Worm (Caenorhabditis elegans) whole organism, L1 larva: Measurements from ENCODE around the gene msp-64.
A peak's percentile ranks its signal among the peaks of the same experiment; 100 is the strongest.

ENCODE experiments used
- Y116A8C.19 ChIP-seq: sonication (generic microtip); optimal IDR thresholded peaks from 2 replicates; lab custom pipeline; 2016; ENCODE audit warnings: missing compliant biosample characterization, missing genetic modification characterization, borderline replicate concordance
- aha-1 ChIP-seq: fragments of 150-350 bp; optimal IDR thresholded peaks from 2 replicates; lab custom pipeline; 2014; ENCODE audit warnings: missing biosample characterization, missing genetic modification characterization
- alr-1 ChIP-seq: fragments of 200-800 bp; sonication (Bioruptor generic); optimal IDR thresholded peaks from 2 replicates; lab custom pipeline; 2018; ENCODE audit warnings: borderline replicate concordance, mild to moderate bottlenecking, missing genetic modification characterization, missing compliant biosample characterization
- blmp-1 ChIP-seq: fragments of 150-350 bp; optimal IDR thresholded peaks from 2 replicates; lab custom pipeline; 2014; ENCODE audit warnings: missing biosample characterization, missing genetic modification characterization
- ceh-90 ChIP-seq: sonication (generic microtip); optimal IDR thresholded peaks from 2 replicates; lab custom pipeline; 2016; ENCODE audit warnings: missing genetic modification characterization, missing compliant biosample characterization
- dpl-1 ChIP-seq, 3 experiments: fragments of 150-350 bp in 2 of 3; sonication (generic microtip) in 1 of 3; optimal IDR thresholded peaks; 2 replicates each; lab custom pipeline; 2014 to 2017; ENCODE audit warnings: missing biosample characterization in 3 of 3, missing genetic modification characterization in 3 of 3, missing genetic modification reagents in 3 of 3
- efl-1 ChIP-seq, 4 experiments: fragments of 150-350 bp; optimal IDR thresholded peaks in 3 of 4; peaks in 1 of 4; 1 replicate in 1 of 4; 2 replicates in 3 of 4; lab custom pipeline; 2014; ENCODE audit warnings: missing biosample characterization in 2 of 4, missing genetic modification characterization in 2 of 4, missing genetic modification reagents in 2 of 4
- elt-2 ChIP-seq: sonication (generic microtip); optimal IDR thresholded peaks from 2 replicates; lab custom pipeline; 2016; ENCODE audit warnings: missing genetic modification characterization, mild to moderate bottlenecking, inconsistent platforms, missing compliant biosample characterization, missing genetic modification reagents
- elt-3 ChIP-seq, 6 experiments: fragments of 150-350 bp in 1 of 6; sonication (generic microtip); optimal IDR thresholded peaks; 2 replicates each; lab custom pipeline; 2017 to 2018; ENCODE audit warnings: missing biosample characterization in 6 of 6, missing genetic modification characterization in 6 of 6, inconsistent platforms in 1 of 6
- ets-5 ChIP-seq: fragments of 200-800 bp; sonication (Bioruptor generic); IDR thresholded peaks from 2 replicates; pipeline ENCODE4 v1.3.6; 2022; ENCODE audit warnings: missing genetic modification characterization, missing compliant biosample characterization
- fkh-10 ChIP-seq: sonication (generic microtip); optimal IDR thresholded peaks from 2 replicates; lab custom pipeline; 2017; ENCODE audit warnings: missing biosample characterization, missing genetic modification reagents, missing genetic modification characterization
- fkh-8 ChIP-seq: sonication (generic microtip); optimal IDR thresholded peaks from 2 replicates; lab custom pipeline; 2016; ENCODE audit warnings: mild to moderate bottlenecking, missing genetic modification characterization, missing compliant biosample characterization
- hlh-4 ChIP-seq: sonication (generic microtip); optimal IDR thresholded peaks from 2 replicates; lab custom pipeline; 2016; ENCODE audit warnings: mild to moderate bottlenecking, missing genetic modification characterization, missing compliant biosample characterization
- isw-1 ChIP-seq: fragments of 200-800 bp; sonication (Bioruptor generic); IDR thresholded peaks from 2 replicates; pipeline ENCODE4 v1.3.6; 2022; ENCODE audit warnings: missing genetic modification characterization, missing compliant biosample characterization
- lin-14 ChIP-seq: fragments of 200-800 bp; sonication (Bioruptor generic); optimal IDR thresholded peaks from 2 replicates; lab custom pipeline; 2018; ENCODE audit warnings: mild to moderate bottlenecking, missing genetic modification characterization, moderate library complexity, missing compliant biosample characterization
- lin-15B ChIP-seq: fragments of 150-350 bp; sonication (generic microtip); optimal IDR thresholded peaks from 3 replicates; lab custom pipeline; 2014; ENCODE audit warnings: missing biosample characterization, missing genetic modification characterization
- lin-35 ChIP-seq, 2 experiments: fragments of 150-350 bp; optimal IDR thresholded peaks; 2 replicates each; lab custom pipeline; 2014; ENCODE audit warnings: missing biosample characterization in 2 of 2, missing genetic modification characterization in 2 of 2, missing genetic modification reagents in 2 of 2
- lir-3 ChIP-seq: sonication (generic microtip); optimal IDR thresholded peaks from 2 replicates; lab custom pipeline; 2016; ENCODE audit warnings: mild to moderate bottlenecking, missing genetic modification characterization, moderate library complexity, missing compliant biosample characterization; ENCODE audit not compliant: poor library complexity
- mep-1 ChIP-seq: fragments of 150-350 bp; optimal IDR thresholded peaks from 2 replicates; lab custom pipeline; 2014; ENCODE audit warnings: missing biosample characterization, missing genetic modification characterization
- nhr-19 ChIP-seq: fragments of 200-800 bp; sonication (Bioruptor generic); conservative IDR thresholded peaks from 2 replicates; pipeline ENCODE4 v1.3.6; 2022; ENCODE audit warnings: missing genetic modification characterization, missing compliant biosample characterization
- nhr-20 ChIP-seq: sonication (generic microtip); optimal IDR thresholded peaks from 2 replicates; lab custom pipeline; 2016; ENCODE audit warnings: mild to moderate bottlenecking, missing genetic modification characterization, missing compliant biosample characterization
- nhr-85 ChIP-seq: sonication (generic microtip); peaks from one replicate; lab custom pipeline; 2016; ENCODE audit warnings: missing genetic modification characterization, inconsistent platforms, missing compliant biosample characterization
- nhr-90 ChIP-seq: sonication (generic microtip); optimal IDR thresholded peaks from 2 replicates; lab custom pipeline; 2016; ENCODE audit warnings: mild to moderate bottlenecking, missing genetic modification characterization, missing compliant biosample characterization; ENCODE audit not compliant: poor library complexity
- pag-3 ChIP-seq: sonication (generic microtip); optimal IDR thresholded peaks from 2 replicates; lab custom pipeline; 2017; ENCODE audit warnings: missing genetic modification characterization, mild to moderate bottlenecking, missing compliant biosample characterization, antibody characterized with exemption, borderline replicate concordance; ENCODE audit not compliant: insufficient read depth
- sox-4 ChIP-seq: sonication (generic microtip); optimal IDR thresholded peaks from 2 replicates; lab custom pipeline; 2016; ENCODE audit warnings: missing genetic modification characterization, missing compliant biosample characterization
- sptf-1 ChIP-seq: fragments of 150-350 bp; optimal IDR thresholded peaks from 2 replicates; lab custom pipeline; 2014; ENCODE audit warnings: missing biosample characterization, missing genetic modification characterization
- sup-37 ChIP-seq: fragments of 200-800 bp; sonication (Bioruptor generic); optimal IDR thresholded peaks from 2 replicates; lab custom pipeline; 2018; ENCODE audit warnings: mild to moderate bottlenecking, missing genetic modification characterization, missing compliant biosample characterization
- swsn-7 ChIP-seq: sonication (generic microtip); optimal IDR thresholded peaks from 2 replicates; lab custom pipeline; 2016; ENCODE audit warnings: missing genetic modification characterization, missing compliant biosample characterization
- tlp-1 ChIP-seq: fragments of 150-350 bp; optimal IDR thresholded peaks from 2 replicates; lab custom pipeline; 2014; ENCODE audit warnings: missing biosample characterization, missing genetic modification characterization
- vab-15 ChIP-seq: sonication (generic microtip); optimal IDR thresholded peaks from 2 replicates; lab custom pipeline; 2017; ENCODE audit warnings: missing genotype, mild to moderate bottlenecking, missing genetic modification characterization, missing compliant biosample characterization
- zag-1 ChIP-seq: fragments of 150-350 bp; optimal IDR thresholded peaks from 2 replicates; lab custom pipeline; 2014; ENCODE audit warnings: missing biosample characterization, missing genetic modification characterization

Gene msp-64

DNA sequence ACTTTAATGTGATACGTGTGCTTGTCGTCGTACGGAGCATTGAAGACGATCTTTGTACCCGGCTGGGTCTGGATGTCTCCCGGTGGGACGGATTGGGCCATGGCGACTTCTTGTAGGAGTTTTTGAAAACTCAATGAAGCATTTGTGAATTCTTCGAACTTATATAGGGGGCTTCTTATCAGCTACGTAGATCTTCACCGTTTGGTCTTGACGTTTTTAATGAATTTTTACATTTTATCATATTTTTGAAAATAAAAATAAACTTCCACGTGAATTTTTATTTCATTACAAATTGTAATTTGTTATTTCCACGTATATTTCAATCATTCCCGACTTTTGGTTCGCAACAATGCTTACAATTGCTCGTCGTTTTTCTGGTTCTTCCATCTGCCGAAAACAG lies at the start of gene msp-64, which contains the start of gene ZK1248.5:
msp-64 (minus strand) TSS at position 101 of the 400 bp plus-strand sequence.
ZK1248.5 (plus strand) TSS at position 285 of the 400 bp plus-strand sequence.
- no peak for TF ChIP-seq nhr-90 (tag; lab: Kevin White, UChicago)
- TF ChIP-seq tlp-1, result no peak
- no peak for TF ChIP-seq hlh-4
- no peak for TF ChIP-seq Y116A8C.19 (tag; lab: Kevin White, UChicago)
- TF ChIP-seq ceh-90 (tag; lab: Kevin White, UChicago), result no peak
- TF ChIP-seq elt-2 (tag; lab: Kevin White, UChicago), result no peak
- TF ChIP-seq ets-5 (GFP tag; lab: Robert Waterston, UW), result no peak
- no peak for TF ChIP-seq nhr-19 (GFP tag; lab: Robert Waterston, UW)
- TF ChIP-seq isw-1 (GFP tag; lab: Robert Waterston, UW), result no peak
- no peak for TF ChIP-seq sptf-1 (tag; lab: Kevin White, UChicago)
- no peak for TF ChIP-seq dpl-1 (GFP tag; optimal IDR thresholded peaks at IDR 0.05; lab: Kevin White, UChicago)
- TF ChIP-seq alr-1 (tag; lab: Kevin White, UChicago), result no peak

DNA sequence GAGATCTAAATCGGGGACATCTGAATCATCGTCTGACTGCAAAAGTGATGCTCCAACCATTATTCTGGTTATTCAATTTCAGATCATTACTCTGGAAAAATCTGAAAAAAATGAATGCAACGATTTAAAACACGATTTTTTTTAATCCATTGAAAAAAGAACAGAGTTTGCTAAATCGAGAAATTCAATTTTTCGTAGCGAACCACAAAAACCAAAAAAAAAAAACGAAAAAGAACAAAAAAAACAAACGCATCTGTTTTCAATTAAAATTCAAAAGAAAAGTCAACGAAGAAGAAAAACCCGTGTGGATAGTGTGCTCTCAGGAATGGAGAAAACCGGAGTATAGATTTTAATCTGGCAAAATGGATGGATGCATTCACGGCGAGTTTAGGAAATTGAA lies 48.2 kb upstream of the msp-64 start, which contains the start of gene F55C12.4:
F55C12.4 (minus strand) TSS at position 101 of the 400 bp plus-strand sequence.
- TF ChIP-seq lin-14 (GFP tag; lab: Kevin White, UChicago) (peak; percentile 33), fkh-10 (GFP tag; lab: Kevin White, UChicago) (no peak), zag-1 (tag; lab: Kevin White, UChicago) (no peak)

DNA sequence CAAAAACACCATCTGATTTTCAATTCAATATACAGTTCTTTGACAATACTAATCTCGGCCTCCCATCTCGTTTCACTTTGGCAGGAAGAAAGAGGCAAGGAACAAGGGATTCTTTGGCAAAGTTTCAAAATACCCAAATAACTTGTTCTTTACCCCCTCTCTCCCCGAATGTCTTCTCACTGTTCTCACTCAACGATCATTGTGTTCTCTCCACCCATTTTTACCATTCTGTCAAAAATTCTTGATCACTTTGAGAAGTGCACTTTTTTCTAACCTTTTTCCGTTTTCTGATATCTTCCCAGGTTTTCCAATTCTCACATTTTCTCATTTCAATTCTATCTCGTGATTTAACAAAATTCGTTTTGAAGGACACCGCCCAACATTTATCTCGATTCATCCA lies 44.0 kb upstream of the msp-64 start, which contains the start of gene H41C03.1:
H41C03.1 (plus strand) TSS at position 301 of the 400 bp plus-strand sequence.
- TF ChIP-seq sup-37 (GFP tag; lab: Kevin White, UChicago), result no peak
- TF ChIP-seq blmp-1 (tag; lab: Kevin White, UChicago), result peak; percentile 17
- peak; percentile 17 for TF ChIP-seq lin-14 (GFP tag; lab: Kevin White, UChicago)

DNA sequence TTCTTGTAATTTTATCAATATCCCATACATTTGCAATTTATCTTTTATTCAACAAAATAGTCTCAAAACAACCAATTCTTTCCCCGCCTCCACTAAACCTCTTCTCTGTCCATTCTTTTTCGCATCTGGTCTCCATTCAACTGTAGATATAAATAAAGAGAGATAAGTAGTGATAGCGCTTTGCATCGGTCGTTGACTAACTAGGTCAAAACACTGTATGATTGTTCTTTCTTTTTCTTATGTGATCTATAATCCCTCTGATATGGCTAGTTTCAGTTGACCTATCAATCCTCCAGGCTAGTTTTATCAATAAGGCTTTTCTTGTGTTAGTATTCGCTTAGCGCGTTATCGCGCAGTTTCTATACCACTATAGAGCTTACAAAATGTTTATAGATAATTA lies 43.1 kb upstream of the msp-64 start:
- TF ChIP-seq elt-2 (tag; lab: Kevin White, UChicago), result no peak
- TF ChIP-seq blmp-1 (tag; lab: Kevin White, UChicago), result peak; percentile 73
- TF ChIP-seq elt-3 (tag; optimal IDR thresholded peaks at IDR 0.05; lab: Kevin White, UChicago), result peak in 2 of 6 experiments; percentile 51 to 80
- TF ChIP-seq nhr-85 (tag; lab: Kevin White, UChicago), result peak; percentile 55

DNA sequence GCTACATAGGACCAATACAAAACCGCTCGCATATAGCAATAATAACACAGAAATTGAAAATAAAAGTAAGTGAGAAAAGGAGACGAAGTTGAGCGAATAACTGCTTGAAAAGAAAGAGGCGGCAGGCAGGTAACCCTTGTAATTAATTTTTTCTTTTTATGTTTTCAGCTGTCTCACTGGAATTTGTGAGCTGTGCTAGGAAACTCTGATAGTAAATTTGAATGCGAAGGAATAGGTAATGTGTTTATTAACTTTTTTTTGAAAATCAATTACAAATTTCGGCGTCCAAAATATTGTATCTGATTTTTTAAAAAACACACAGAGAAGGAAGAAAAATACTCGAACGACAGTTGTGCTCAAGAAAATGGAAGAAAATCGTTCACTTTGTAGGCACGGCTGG lies 41.9 kb upstream of the msp-64 start, which contains the start of gene H41C03.2:
H41C03.2 (minus strand) TSS at position 101 of the 400 bp plus-strand sequence.
- no peak for TF ChIP-seq nhr-85 (tag; lab: Kevin White, UChicago)
- TF ChIP-seq swsn-7 (tag; lab: Kevin White, UChicago), result no peak
- TF ChIP-seq sox-4 (tag; lab: Kevin White, UChicago), result no peak
- TF ChIP-seq fkh-8 (tag; lab: Kevin White, UChicago), result peak; percentile 25
- no peak for TF ChIP-seq aha-1 (tag; lab: Kevin White, UChicago)
- TF ChIP-seq, all 84 proteins: peak for 1

DNA sequence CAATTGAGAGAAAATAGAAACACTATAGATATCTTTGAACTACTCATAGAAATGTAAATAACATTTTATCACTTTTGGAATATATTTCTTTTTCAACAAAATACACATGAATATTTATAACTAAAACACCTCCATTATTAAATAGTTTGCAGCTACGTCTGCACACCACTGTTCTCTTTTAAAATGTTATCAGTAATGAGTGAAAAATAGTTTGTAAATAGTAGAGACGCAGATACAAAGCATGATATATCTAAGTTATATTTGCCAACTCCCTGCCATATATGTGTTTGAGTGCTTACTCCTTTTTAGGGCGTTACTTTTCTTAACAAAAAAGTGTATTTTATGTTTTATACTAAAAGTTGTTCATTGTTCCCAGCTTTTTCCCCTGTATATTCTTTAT lies 36.1 kb upstream of the msp-64 start:
- TF ChIP-seq elt-2 (tag; lab: Kevin White, UChicago) (peak; percentile 22), efl-1 (optimal IDR thresholded peaks at IDR 0.05; lab: Kevin White, UChicago) (no peak), efl-1 (GFP tag; optimal IDR thresholded peaks at IDR 0.05 in 1 of 2; lab: Kevin White, UChicago) (peak in 1 of 2 experiments; percentile 27), lin-35 (GFP tag; optimal IDR thresholded peaks at IDR 0.05; lab: Kevin White, UChicago) (no peak)
- TF ChIP-seq, all 84 proteins: peak for 2

DNA sequence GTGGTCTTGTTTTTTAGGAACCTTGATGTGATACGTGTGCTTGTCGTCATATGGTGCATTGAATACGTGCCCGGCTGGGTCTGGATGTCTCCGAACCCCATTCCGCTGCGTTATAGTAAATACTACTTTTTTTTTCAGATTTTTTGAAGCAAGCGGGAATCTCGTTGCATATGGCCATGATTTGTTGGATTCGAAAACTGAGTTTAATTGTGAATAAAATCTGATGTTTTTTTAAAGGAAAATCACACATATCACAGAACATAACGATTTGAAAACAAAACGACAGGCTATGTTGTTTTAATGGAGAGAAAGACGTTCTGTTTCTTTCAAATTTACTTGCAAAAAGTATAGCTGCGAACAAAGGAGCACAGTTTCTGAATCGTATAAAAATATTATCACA lies 35.3 kb upstream of the msp-64 start, which contains the start of the genes ZK1248.17 and H41C03.3:
ZK1248.17 (minus strand) TSS at position 101 of the 400 bp plus-strand sequence.
H41C03.3 (plus strand) TSS at position 337 of the 400 bp plus-strand sequence.
- TF ChIP-seq nhr-20 (tag; lab: Kevin White, UChicago) (no peak), lin-15B (tag; lab: Kevin White, UChicago) (no peak), lir-3 (no peak), vab-15 (tag; lab: Kevin White, UChicago) (no peak), mep-1 (no peak), pag-3 (no peak)
